Worm (Caenorhabditis elegans) whole organism, L2 larva: ENCODE data around the gene F23H12.7.

ENCODE experiments used
- R02D3.7 ChIP-seq: fragments of 150-350 bp; optimal IDR thresholded peaks from 2 replicates; lab custom pipeline; 2014; ENCODE audit warnings: missing biosample characterization, missing genetic modification characterization
- alr-1 ChIP-seq: fragments of 150-350 bp; optimal IDR thresholded peaks from 2 replicates; lab custom pipeline; 2014; ENCODE audit warnings: missing biosample characterization, missing genetic modification characterization
- aly-2 ChIP-seq: fragments of 150-350 bp; optimal IDR thresholded peaks from 2 replicates; lab custom pipeline; 2014; ENCODE audit warnings: missing biosample characterization, missing genetic modification characterization
- ama-1 ChIP-seq: fragments of 150-350 bp; optimal IDR thresholded peaks from 2 replicates; lab custom pipeline; 2018; ENCODE audit warnings: inconsistent platforms
- blmp-1 ChIP-seq: sonication (generic microtip); optimal IDR thresholded peaks from 2 replicates; lab custom pipeline; 2017; ENCODE audit warnings: missing genetic modification characterization, mild to moderate bottlenecking, missing compliant biosample characterization, antibody characterized with exemption, moderate library complexity; ENCODE audit not compliant: insufficient read depth
- crh-2 ChIP-seq: sonication (generic microtip); optimal IDR thresholded peaks from 2 replicates; lab custom pipeline; 2017; ENCODE audit warnings: missing biosample characterization, missing genetic modification characterization
- elt-1 ChIP-seq: fragments of 150-350 bp; optimal IDR thresholded peaks from 2 replicates; lab custom pipeline; 2014; ENCODE audit warnings: missing biosample characterization, missing genetic modification characterization
- elt-3 ChIP-seq: sonication (generic microtip); optimal IDR thresholded peaks from 2 replicates; lab custom pipeline; 2017; ENCODE audit warnings: missing biosample characterization, missing genetic modification characterization
- gmeb-1 ChIP-seq: fragments of 150-350 bp; optimal IDR thresholded peaks from 2 replicates; lab custom pipeline; 2014; ENCODE audit warnings: missing biosample characterization, missing genetic modification characterization
- lin-11 ChIP-seq: fragments of 150-350 bp; sonication (generic microtip); optimal IDR thresholded peaks from 2 replicates; lab custom pipeline; 2014; ENCODE audit warnings: missing biosample characterization, missing genetic modification characterization, inconsistent platforms, mixed read lengths
- lin-13 ChIP-seq: fragments of 150-350 bp; optimal IDR thresholded peaks from 2 replicates; lab custom pipeline; 2014; ENCODE audit warnings: missing biosample characterization, missing genetic modification reagents, missing genetic modification characterization
- lsy-2 ChIP-seq, 2 experiments: fragments of 150-350 bp in 1 of 2; sonication (generic microtip) in 1 of 2; optimal IDR thresholded peaks; 2 replicates each; lab custom pipeline; 2014 to 2017; ENCODE audit warnings: missing biosample characterization in 2 of 2, missing genetic modification characterization in 2 of 2
- mbf-1 ChIP-seq: sonication (generic microtip); optimal IDR thresholded peaks from 2 replicates; lab custom pipeline; 2017; ENCODE audit warnings: missing biosample characterization, missing genetic modification characterization
- mdl-1 ChIP-seq, 2 experiments: fragments of 150-350 bp in 1 of 2; sonication (generic microtip) in 1 of 2; optimal IDR thresholded peaks; 2 replicates each; lab custom pipeline; 2017; ENCODE audit warnings: missing biosample characterization in 2 of 2, missing genetic modification characterization in 2 of 2
- nhr-11 ChIP-seq: fragments of 150-350 bp; optimal IDR thresholded peaks from 2 replicates; lab custom pipeline; 2014; ENCODE audit warnings: missing biosample characterization, missing genetic modification characterization
- nhr-12 ChIP-seq: fragments of 150-350 bp; optimal IDR thresholded peaks from 2 replicates; lab custom pipeline; 2014; ENCODE audit warnings: missing biosample characterization, missing genetic modification characterization
- nhr-21 ChIP-seq: fragments of 150-350 bp; optimal IDR thresholded peaks from 2 replicates; lab custom pipeline; 2014; ENCODE audit warnings: missing biosample characterization, missing genetic modification characterization
- nhr-6 ChIP-seq: fragments of 150-350 bp; optimal IDR thresholded peaks from 2 replicates; lab custom pipeline; 2014; ENCODE audit warnings: missing biosample characterization, missing genetic modification characterization
- nhr-77 ChIP-seq: fragments of 150-350 bp; optimal IDR thresholded peaks from 2 replicates; lab custom pipeline; 2014; ENCODE audit warnings: missing biosample characterization, missing genetic modification characterization
- peb-1 ChIP-seq: fragments of 150-350 bp; optimal IDR thresholded peaks from 2 replicates; lab custom pipeline; 2014; ENCODE audit warnings: missing biosample characterization, missing genetic modification characterization
- sem-4 ChIP-seq: fragments of 150-350 bp; optimal IDR thresholded peaks from 2 replicates; lab custom pipeline; 2014; ENCODE audit warnings: missing biosample characterization, missing genetic modification reagents, missing genetic modification characterization
- sma-3 ChIP-seq: sonication (generic microtip); optimal IDR thresholded peaks from 2 replicates; lab custom pipeline; 2016; ENCODE audit warnings: missing genetic modification reagents, missing genetic modification characterization, missing compliant biosample characterization
- snpc-4 ChIP-seq: fragments of 150-350 bp; optimal IDR thresholded peaks from 2 replicates; lab custom pipeline; 2014; ENCODE audit warnings: missing biosample characterization, missing genetic modification characterization
- unc-55 ChIP-seq: fragments of 150-350 bp; sonication (generic microtip); optimal IDR thresholded peaks from 3 replicates; lab custom pipeline; 2014; ENCODE audit warnings: missing biosample characterization, missing genetic modification reagents, missing genetic modification characterization
- zag-1 ChIP-seq: fragments of 150-350 bp; optimal IDR thresholded peaks from 2 replicates; lab custom pipeline; 2014; ENCODE audit warnings: missing biosample characterization, missing genetic modification characterization
- ztf-1 ChIP-seq: fragments of 200-800 bp; sonication (Bioruptor generic); conservative IDR thresholded peaks from 2 replicates; pipeline ENCODE4 v1.3.6; 2022; ENCODE audit warnings: missing genetic modification characterization, missing compliant biosample characterization
- ztf-11 ChIP-seq: sonication (generic microtip); optimal IDR thresholded peaks from 2 replicates; lab custom pipeline; 2017; ENCODE audit warnings: missing biosample characterization, missing genetic modification characterization

The F23H12.7 gene

DNA sequence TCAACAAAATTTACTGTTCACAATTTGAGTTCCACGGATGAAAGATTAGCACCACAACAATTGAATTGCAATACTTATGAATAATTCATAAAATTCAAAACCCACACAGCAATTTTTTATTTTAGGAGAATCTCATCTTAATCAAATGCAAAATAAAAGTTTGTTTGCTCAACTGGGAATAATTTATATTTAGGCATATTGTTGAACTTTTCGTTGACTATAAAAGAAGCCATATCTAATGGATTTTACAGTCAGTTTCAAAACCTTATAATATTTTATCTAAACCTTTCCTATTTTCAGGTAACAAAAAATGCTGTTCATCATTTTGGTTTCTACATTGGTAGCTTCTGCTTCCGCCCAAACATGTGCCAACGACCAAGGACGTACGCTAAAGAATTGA is 46.8 kb downstream of the F23H12.7 start, which contains the start of gene C54D10.3:
Gene C54D10.3, plus strand, starts transcription at position 301 of the 400 bp plus-strand sequence.
- TF ChIP-seq lsy-2 (tag; optimal IDR thresholded peaks at IDR 0.05; lab: Kevin White, UChicago): no peak
- TF ChIP-seq ama-1: no peak
- no peak for TF ChIP-seq mdl-1 (tag; optimal IDR thresholded peaks at IDR 0.05; lab: Kevin White, UChicago)
- no peak for TF ChIP-seq nhr-77
- no peak for TF ChIP-seq ztf-1 (GFP tag; lab: Robert Waterston, UW)
- no peak for TF ChIP-seq ztf-11
- no peak for TF ChIP-seq alr-1 (tag; lab: Kevin White, UChicago)
- no peak for TF ChIP-seq sma-3 (GFP tag; lab: Kevin White, UChicago)
- no peak for TF ChIP-seq elt-1 (tag; lab: Kevin White, UChicago)
- no peak for TF ChIP-seq peb-1 (tag; lab: Kevin White, UChicago)
- TF ChIP-seq R02D3.7 (tag; lab: Kevin White, UChicago): no peak
- TF ChIP-seq blmp-1 (tag; lab: Kevin White, UChicago): no peak
- TF ChIP-seq nhr-12 (tag; lab: Kevin White, UChicago): no peak
- no peak for TF ChIP-seq gmeb-1
- TF ChIP-seq sem-4 (tag; lab: Kevin White, UChicago): no peak

DNA sequence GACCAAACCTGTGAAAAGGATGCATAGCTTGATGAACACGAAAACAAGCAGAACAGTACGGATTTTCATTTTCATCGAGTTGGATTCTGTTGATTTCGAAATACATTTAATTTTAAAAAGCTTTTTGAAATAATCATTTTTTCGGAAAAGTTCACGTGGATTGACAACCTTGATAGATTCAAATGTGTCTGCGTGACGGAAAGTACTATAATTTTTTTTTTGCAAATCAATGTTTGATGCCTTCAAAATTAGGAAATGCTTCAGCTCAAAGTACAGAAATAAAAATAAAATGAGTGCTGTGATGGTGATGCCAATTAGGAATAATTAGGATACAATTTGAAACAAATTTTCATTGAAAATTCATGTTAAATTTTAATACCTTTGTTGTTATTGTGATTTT is 49.4 kb downstream of the F23H12.7 start, which contains the start of gene C54D10.4:
Gene C54D10.4, minus strand, starts transcription at position 101 of the 400 bp plus-strand sequence.
- no peak for TF ChIP-seq R02D3.7 (tag; lab: Kevin White, UChicago)
- no peak for TF ChIP-seq blmp-1 (tag; lab: Kevin White, UChicago)
- no peak for TF ChIP-seq mbf-1 (tag; lab: Kevin White, UChicago)
- TF ChIP-seq sma-3 (GFP tag; lab: Kevin White, UChicago): no peak
- no peak for TF ChIP-seq snpc-4 (tag; lab: Kevin White, UChicago)
- no peak for TF ChIP-seq nhr-11
- no peak for TF ChIP-seq lin-13
- no peak for TF ChIP-seq ama-1
- no peak for TF ChIP-seq nhr-21 (tag; lab: Kevin White, UChicago)
- TF ChIP-seq aly-2 (tag; lab: Kevin White, UChicago): no peak
- TF ChIP-seq lin-11 (tag; lab: Kevin White, UChicago): no peak

ce11 chrV:12421360-12421759 is 49.9 kb downstream of the F23H12.7 start:
- TF ChIP-seq nhr-6 (tag; lab: Kevin White, UChicago) (no peak), zag-1 (no peak), elt-3 (tag; lab: Kevin White, UChicago) (no peak), crh-2 (tag; lab: Kevin White, UChicago) (no peak), R02D3.7 (tag; lab: Kevin White, UChicago) (no peak), unc-55 (no peak)
